Worm (Caenorhabditis elegans): ENCODE data around the gene T22B7.22.

The T22B7.22 gene

DNA sequence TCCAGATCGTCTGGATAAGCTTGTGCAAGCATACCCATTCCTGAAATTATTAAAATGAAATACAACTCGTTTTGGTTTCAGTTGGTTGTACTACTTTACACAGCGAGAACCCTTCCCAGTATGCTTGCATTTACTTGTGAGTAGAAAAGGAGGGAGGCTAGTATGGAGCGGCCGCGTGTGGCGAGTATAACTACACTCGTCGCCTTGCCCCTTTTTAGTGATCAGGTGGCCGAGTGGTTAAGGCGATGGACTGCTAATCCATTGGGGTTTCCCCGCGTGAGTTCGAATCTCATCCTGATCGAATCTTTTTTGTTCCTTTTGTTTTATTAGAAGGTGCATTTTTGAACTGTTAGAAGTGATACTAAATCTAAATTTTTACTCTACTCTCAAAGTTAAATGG, 48.0 kb downstream of the T22B7.22 start (continued):
- TF ChIP-seq nfya-2 (GFP tag; IDR thresholded peaks at IDR 0.05): no peak
- no peak for TF ChIP-seq cebp-1 (GFP tag; IDR thresholded peaks at IDR 0.05)
- TF ChIP-seq cebp-1 (tag; optimal IDR thresholded peaks at IDR 0.05): no peak
- peak; percentile 74 for TF ChIP-seq athp-1 (tag; optimal IDR thresholded peaks at IDR 0.05)
- TF ChIP-seq ets-4 (GFP tag; optimal IDR thresholded peaks at IDR 0.05): no peak
- TF ChIP-seq Y53F4B.3 (GFP tag; IDR thresholded peaks at IDR 0.05): peak; percentile 64; the same call in 1 of the 2 replicates
- 0 out of 2 replicates have a peak, but pooled peaks have one; percentile 24 for TF ChIP-seq Y67H2A.10 (GFP tag; conservative IDR thresholded peaks at IDR 0.05)
- TF ChIP-seq pbrm-1 (GFP tag; IDR thresholded peaks at IDR 0.05): peak; percentile 90
- peak; percentile 31 for TF ChIP-seq atf-7 (tag; optimal IDR thresholded peaks at IDR 0.05)
- TF ChIP-seq aptf-2 (GFP tag; conservative IDR thresholded peaks at IDR 0.05): 0 out of 2 replicates have a peak, but pooled peaks have one; percentile 20

DNA sequence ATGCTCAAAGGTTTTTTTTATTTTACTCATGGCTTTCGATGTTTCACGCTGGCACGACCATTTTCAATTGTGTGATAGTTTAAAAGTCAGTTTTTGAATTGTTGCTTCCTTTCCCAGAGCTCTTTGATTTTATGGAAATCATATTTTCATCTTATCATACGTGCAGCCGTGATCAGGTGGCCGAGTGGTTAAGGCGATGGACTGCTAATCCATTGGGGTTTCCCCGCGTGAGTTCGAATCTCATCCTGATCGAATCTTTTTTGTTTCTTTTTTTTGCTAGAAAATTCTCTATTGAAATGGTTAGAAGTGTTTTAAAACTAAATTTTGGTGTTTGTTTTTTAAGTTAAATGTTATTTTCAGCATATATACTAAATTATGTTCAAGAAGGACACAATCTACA, 49.4 kb downstream of the T22B7.22 start:
- TF ChIP-seq F22D6.2 (tag; optimal IDR thresholded peaks at IDR 0.05) (no peak), pbrm-1 (GFP tag; IDR thresholded peaks at IDR 0.05) (peak; percentile 61; the same call in 1 of the 2 replicates), pha-4 (tag; optimal IDR thresholded peaks at IDR 0.05) (no peak), B0261.1 (tag; optimal IDR thresholded peaks at IDR 0.05) (peak; percentile 83), him-1 (tag; optimal IDR thresholded peaks at IDR 0.05) (peak; percentile 48), rec-8 (tag; optimal IDR thresholded peaks at IDR 0.05) (no peak), madf-8 (GFP tag; conservative IDR thresholded peaks at IDR 0.05) (no peak), ztf-6 (GFP tag; IDR thresholded peaks at IDR 0.05) (no peak), sptf-2 (GFP tag; optimal IDR thresholded peaks at IDR 0.05) (no peak), nhr-120 (GFP tag; IDR thresholded peaks at IDR 0.05) (0 out of 2 replicates have a peak, but pooled peaks have one; percentile 38), hlh-12 (tag; optimal IDR thresholded peaks at IDR 0.05) (peak; percentile 53), akir-1 (GFP tag; optimal IDR thresholded peaks at IDR 0.05) (no peak), snpc-4 (GFP tag; optimal IDR thresholded peaks at IDR 0.05) (peak; percentile 31), snpc-4 (tag; optimal IDR thresholded peaks at IDR 0.05) (peak in 1 of 4 experiments; percentile 56), ceh-100 (GFP tag; IDR thresholded peaks at IDR 0.05) (no peak), attf-5 (GFP tag; optimal IDR thresholded peaks at IDR 0.05) (no peak), ztf-25 (GFP tag; IDR thresholded peaks at IDR 0.05) (peak; percentile 54; the same call in 1 of the 2 replicates), let-607 (tag; optimal IDR thresholded peaks at IDR 0.05) (peak in 1 of 2 experiments; percentile 1), nfyb-1 (GFP tag; IDR thresholded peaks at IDR 0.05) (0 out of 2 replicates have a peak, but pooled peaks have one; percentile 20), nhr-90 (tag; optimal IDR thresholded peaks at IDR 0.05) (peak; percentile 41), tbx-9 (tag; optimal IDR thresholded peaks at IDR 0.05; ENCODE audit: borderline replicate concordance) (no peak), mcd-1 (GFP tag; IDR thresholded peaks at IDR 0.05) (no peak), F10E7.11 (tag; optimal IDR thresholded peaks at IDR 0.05) (no peak), lsy-27 (tag; optimal IDR thresholded peaks at IDR 0.05; ENCODE audit: borderline replicate concordance, insufficient read depth) (no peak), rcor-1 (GFP tag; IDR thresholded peaks at IDR 0.05) (peak; percentile 30; the same call in 1 of the 2 replicates), D2030.7 (GFP tag; IDR thresholded peaks at IDR 0.05) (peak; percentile 82), hmg-20 (GFP tag; IDR thresholded peaks at IDR 0.05) (no peak), Y79H2A.3 (GFP tag; conservative IDR thresholded peaks at IDR 0.05) (no peak), lir-1 (GFP tag; conservative IDR thresholded peaks at IDR 0.05) (no peak), hmg-1.2 (GFP tag; IDR thresholded peaks at IDR 0.05) (peak; percentile 64), efl-1 (GFP tag; optimal IDR thresholded peaks at IDR 0.05) (no peak), F57A8.1 (GFP tag; optimal IDR thresholded peaks at IDR 0.05) (no peak), Y53G8AR.9 (GFP tag; conservative IDR thresholded peaks at IDR 0.05) (no peak), snpc-1.1 (tag; optimal IDR thresholded peaks at IDR 0.05; ENCODE audit: insufficient read depth) (no peak), lin-26 (GFP tag; IDR thresholded peaks at IDR 0.05) (peak; percentile 79), ets-4 (GFP tag; optimal IDR thresholded peaks at IDR 0.05) (no peak), tbp1 (GFP tag; optimal IDR thresholded peaks at IDR 0.05) (peak; percentile 89), madf-10 (tag; optimal IDR thresholded peaks at IDR 0.05) (no peak), T26A5.8 (tag; optimal IDR thresholded peaks at IDR 0.05) (no peak)
